Fruit fly (Drosophila melanogaster) whole organism, embryonic: ENCODE results near the gene CG1951.
A peak's percentile ranks its signal among the peaks of the same experiment; 100 is the strongest.

Experiments
- Awh ChIP-seq: fragments of 200-800 bp; sonication (Bioruptor generic); IDR thresholded peaks from 2 replicates; pipeline ENCODE4, ENCODE4 v1.3.6; 2022; ENCODE audit warnings: missing biosample characterization, missing genetic modification characterization
- CG1024 ChIP-seq: fragments of 200-800 bp; sonication (Bioruptor generic); IDR thresholded peaks from 2 replicates; pipeline ENCODE4 v1.3.6; 2022; ENCODE audit warnings: missing biosample characterization, missing genetic modification characterization
- CG10274 ChIP-seq: fragments of 200-800 bp; sonication (Bioruptor generic); optimal IDR thresholded peaks from 3 replicates; lab custom pipeline; 2017; ENCODE audit warnings: missing biosample characterization, mild to moderate bottlenecking, missing genetic modification characterization
- CG10654 ChIP-seq: fragments of 200-800 bp; sonication (Bioruptor generic); optimal IDR thresholded peaks from 2 replicates; lab custom pipeline; 2016; ENCODE audit warnings: missing biosample characterization, missing genetic modification characterization
- CG11456 ChIP-seq: fragments of 200-800 bp; sonication (Bioruptor generic); IDR thresholded peaks from 3 replicates; pipeline ENCODE4 v1.3.6; 2022; ENCODE audit warnings: missing biosample characterization, missing genetic modification characterization
- CG12155 ChIP-seq: fragments of 200-800 bp; sonication (Bioruptor generic); optimal IDR thresholded peaks from 3 replicates; lab custom pipeline; 2016; ENCODE audit warnings: missing biosample characterization, missing genetic modification characterization
- CG15601 ChIP-seq: fragments of 200-800 bp; sonication (Bioruptor generic); optimal IDR thresholded peaks from 3 replicates; lab custom pipeline; 2019; ENCODE audit warnings: missing biosample characterization, mild to moderate bottlenecking, missing genetic modification characterization, moderate library complexity
- CG1602 ChIP-seq: fragments of 200-800 bp; sonication (Bioruptor generic); optimal IDR thresholded peaks from 3 replicates; lab custom pipeline; 2016; ENCODE audit warnings: missing biosample characterization, missing genetic modification characterization
- CG30403 ChIP-seq: fragments of 200-800 bp; sonication (Bioruptor generic); optimal IDR thresholded peaks from 3 replicates; lab custom pipeline; 2016; ENCODE audit warnings: missing biosample characterization, missing genetic modification characterization
- CG3163 ChIP-seq: fragments of 200-800 bp; sonication (Bioruptor generic); optimal IDR thresholded peaks from 3 replicates; lab custom pipeline; 2016; ENCODE audit warnings: missing biosample characterization, missing genetic modification characterization
- CG43689 ChIP-seq: fragments of 200-800 bp; sonication (Bioruptor generic); IDR thresholded peaks from 2 replicates; pipeline ENCODE4 v1.3.6; 2022; ENCODE audit warnings: missing biosample characterization, missing genetic modification characterization
- CG4854 ChIP-seq: fragments of 200-800 bp; sonication (Bioruptor generic); optimal IDR thresholded peaks from 2 replicates; lab custom pipeline; 2016; ENCODE audit warnings: missing biosample characterization, missing genetic modification characterization, inconsistent platforms
- CG6272 ChIP-seq: fragments of 200-800 bp; sonication (Bioruptor generic); IDR thresholded peaks from 2 replicates; pipeline ENCODE4 v1.3.6; 2022; ENCODE audit warnings: missing biosample characterization, missing genetic modification characterization
- CG7987 ChIP-seq: fragments of 200-800 bp; sonication (Bioruptor generic); optimal IDR thresholded peaks from 2 replicates; lab custom pipeline; 2018; ENCODE audit warnings: missing biosample characterization, mild to moderate bottlenecking, missing genetic modification characterization, moderate library complexity
- CG9727 ChIP-seq: fragments of 200-800 bp; sonication (Bioruptor generic); optimal IDR thresholded peaks from 3 replicates; lab custom pipeline; 2017; ENCODE audit warnings: missing biosample characterization, mild to moderate bottlenecking, missing genetic modification characterization
- CG9817 ChIP-seq: fragments of 200-800 bp; sonication (Bioruptor generic); optimal IDR thresholded peaks from 2 replicates; lab custom pipeline; 2018; ENCODE audit warnings: missing biosample characterization, mild to moderate bottlenecking, missing genetic modification characterization, moderate library complexity
- CHES-1-like ChIP-seq: fragments of 200-800 bp; sonication (Bioruptor generic); optimal IDR thresholded peaks from 2 replicates; lab custom pipeline; 2016; ENCODE audit warnings: missing biosample characterization, missing genetic modification characterization
- Camta ChIP-seq: fragments of 200-800 bp; sonication (Bioruptor generic); optimal IDR thresholded peaks from 2 replicates; lab custom pipeline; 2016; ENCODE audit warnings: missing biosample characterization, missing genetic modification characterization
- Chrac-16 ChIP-seq: fragments of 200-800 bp; sonication (Bioruptor generic); optimal IDR thresholded peaks from 3 replicates; lab custom pipeline; 2016; ENCODE audit warnings: missing biosample characterization, missing genetic modification characterization
- Dad ChIP-seq: fragments of 200-800 bp; sonication (Bioruptor generic); optimal IDR thresholded peaks from 3 replicates; lab custom pipeline; 2016; ENCODE audit warnings: missing biosample characterization, missing genetic modification characterization
- Dll ChIP-seq: fragments of 200-800 bp; sonication (Bioruptor generic); IDR thresholded peaks from 4 replicates; pipeline ENCODE4 v1.3.6; 2022; ENCODE audit warnings: missing biosample characterization, missing genetic modification characterization; ENCODE audit not compliant: partially characterized antibody
- Doc3 ChIP-seq: fragments of 200-800 bp; sonication (Bioruptor generic); IDR thresholded peaks from 3 replicates; pipeline ENCODE4 v1.3.6; 2022; ENCODE audit warnings: missing biosample characterization, missing genetic modification characterization; ENCODE audit not compliant: partially characterized antibody
- E2f2 ChIP-seq: fragments of 200-800 bp; sonication (Bioruptor generic); IDR thresholded peaks from 2 replicates; pipeline ENCODE4 v1.3.6; 2022; ENCODE audit warnings: missing biosample characterization, missing genetic modification characterization
- Fer2 ChIP-seq: fragments of 200-800 bp; sonication (Bioruptor generic); optimal IDR thresholded peaks from 2 replicates; lab custom pipeline; 2018; ENCODE audit warnings: missing biosample characterization, mild to moderate bottlenecking, missing genetic modification characterization, moderate library complexity
- H15 ChIP-seq: fragments of 200-800 bp; sonication (Bioruptor generic); IDR thresholded peaks from 3 replicates; pipeline ENCODE4 v1.3.6; 2022; ENCODE audit warnings: missing biosample characterization, missing genetic modification characterization
- HLHmδ ChIP-seq: fragments of 200-800 bp; sonication (Bioruptor generic); optimal IDR thresholded peaks from 2 replicates; lab custom pipeline; 2018; ENCODE audit warnings: missing biosample characterization, mild to moderate bottlenecking, missing genetic modification characterization, moderate library complexity
- HmgZ ChIP-seq: fragments of 200-800 bp; sonication (Bioruptor generic); optimal IDR thresholded peaks from 2 replicates; lab custom pipeline; 2018; ENCODE audit warnings: missing biosample characterization, mild to moderate bottlenecking, missing genetic modification characterization
- Optix ChIP-seq: fragments of 200-800 bp; sonication (Bioruptor generic); IDR thresholded peaks from 3 replicates; pipeline ENCODE4 v1.3.6; 2022; ENCODE audit warnings: missing biosample characterization, missing genetic modification characterization
- Sin3A ChIP-seq: fragments of >200 bp; optimal IDR thresholded peaks from 2 replicates; lab custom pipeline; 2018
- Six4 ChIP-seq: fragments of 200-800 bp; sonication (Bioruptor generic); optimal IDR thresholded peaks from 2 replicates; lab custom pipeline; 2016; ENCODE audit warnings: missing biosample characterization, missing genetic modification characterization
- Xrp1 ChIP-seq: fragments of 200-800 bp; sonication (Bioruptor generic); IDR thresholded peaks from 2 replicates; pipeline ENCODE4 v1.3.6; 2022; ENCODE audit warnings: missing biosample characterization, missing genetic modification characterization
- YL-1 ChIP-seq: fragments of 200-800 bp; sonication (Bioruptor generic); optimal IDR thresholded peaks from 3 replicates; lab custom pipeline; 2017; ENCODE audit warnings: missing biosample characterization, mild to moderate bottlenecking, missing genetic modification characterization
- bowl ChIP-seq: fragments of 200-800 bp; sonication (Bioruptor generic); IDR thresholded peaks from 2 replicates; pipeline ENCODE4 v1.3.6; 2022; ENCODE audit warnings: missing biosample characterization, missing genetic modification characterization
- chinmo ChIP-seq: fragments of 200-800 bp; sonication (Bioruptor generic); IDR thresholded peaks from 4 replicates; pipeline ENCODE4 v1.3.6; 2022; ENCODE audit warnings: missing biosample characterization, missing genetic modification characterization; ENCODE audit not compliant: partially characterized antibody
- danr ChIP-seq: fragments of 200-800 bp; sonication (Bioruptor generic); IDR thresholded peaks from 2 replicates; pipeline ENCODE4 v1.3.6; 2022; ENCODE audit warnings: missing biosample characterization, missing genetic modification characterization
- gro ChIP-seq: fragments of 200-800 bp; sonication (Bioruptor generic); optimal IDR thresholded peaks from 2 replicates; lab custom pipeline; 2016; ENCODE audit warnings: missing biosample characterization, missing genetic modification characterization
- gt ChIP-seq: fragments of 200-800 bp; sonication (Bioruptor generic); IDR thresholded peaks from 2 replicates; pipeline ENCODE4 v1.3.6; 2022; ENCODE audit warnings: missing biosample characterization, missing genetic modification characterization
- jumu ChIP-seq: fragments of 200-800 bp; sonication (Bioruptor generic); optimal IDR thresholded peaks from 3 replicates; lab custom pipeline; 2016; ENCODE audit warnings: missing biosample characterization, missing genetic modification characterization
- lilli ChIP-seq: fragments of 200-800 bp; sonication (Bioruptor generic); optimal IDR thresholded peaks from 3 replicates; lab custom pipeline; 2016; ENCODE audit warnings: missing biosample characterization, missing genetic modification characterization
- lola ChIP-seq, 3 experiments: fragments of >200 bp in 2 of 3; fragments of 200-800 bp in 1 of 3; sonication (Bioruptor generic) in 1 of 3; optimal IDR thresholded peaks; 2 replicates each; lab custom pipeline; 2017 to 2019; ENCODE audit warnings: missing biosample characterization in 3 of 3, missing genetic modification characterization in 3 of 3, mild to moderate bottlenecking in 1 of 3, moderate library complexity in 1 of 3
- onecut ChIP-seq: fragments of 200-800 bp; sonication (Bioruptor generic); IDR thresholded peaks from 2 replicates; pipeline ENCODE4 v1.3.6; 2022; ENCODE audit warnings: missing biosample characterization, missing genetic modification characterization
- org-1 ChIP-seq: fragments of 200-800 bp; sonication (Bioruptor generic); optimal IDR thresholded peaks from 2 replicates; lab custom pipeline; 2017; ENCODE audit warnings: missing biosample characterization, missing genetic modification characterization
- phol ChIP-seq: fragments of 200-800 bp; sonication (Bioruptor generic); optimal IDR thresholded peaks from 3 replicates; lab custom pipeline; 2018; ENCODE audit warnings: missing biosample characterization, mild to moderate bottlenecking, missing genetic modification characterization, moderate library complexity
- pzg ChIP-seq: fragments of 200-800 bp; sonication (Bioruptor generic); optimal IDR thresholded peaks from 3 replicates; lab custom pipeline; 2018; ENCODE audit warnings: missing biosample characterization, mild to moderate bottlenecking, missing genetic modification characterization, moderate library complexity
- repo ChIP-seq: fragments of 200-800 bp; sonication (Bioruptor generic); optimal IDR thresholded peaks from 2 replicates; lab custom pipeline; 2016; ENCODE audit warnings: missing biosample characterization, missing genetic modification characterization
- salm ChIP-seq: fragments of 200-800 bp; sonication (Bioruptor generic); optimal IDR thresholded peaks from 2 replicates; lab custom pipeline; 2018; ENCODE audit warnings: missing biosample characterization, mild to moderate bottlenecking, missing genetic modification characterization
- sens ChIP-seq: fragments of 200-800 bp; sonication (Bioruptor generic); peaks from one replicate; lab custom pipeline; 2016; ENCODE audit warnings: missing biosample characterization, missing genetic modification characterization
- sqz ChIP-seq: fragments of 200-800 bp; sonication (Bioruptor generic); optimal IDR thresholded peaks from 3 replicates; lab custom pipeline; 2018; ENCODE audit warnings: missing biosample characterization, mild to moderate bottlenecking, missing genetic modification characterization
- sug ChIP-seq: fragments of 200-800 bp; optimal IDR thresholded peaks from 2 replicates; lab custom pipeline; 2019; ENCODE audit warnings: missing biosample characterization, mild to moderate bottlenecking, missing genetic modification characterization, moderate library complexity
- twi ChIP-seq: fragments of 200-800 bp; optimal IDR thresholded peaks from 2 replicates; lab custom pipeline; 2019; ENCODE audit warnings: missing biosample characterization, mild to moderate bottlenecking, missing genetic modification characterization, moderate library complexity
- zen2 ChIP-seq: fragments of 200-800 bp; sonication (Bioruptor generic); IDR thresholded peaks from 3 replicates; pipeline ENCODE4 v1.3.6; 2022; ENCODE audit warnings: missing biosample characterization, missing genetic modification characterization; ENCODE audit not compliant: partially characterized antibody

Gene CG1951

dm6 chr3R:29063207-29063920 lies 36.3 kb downstream of the CG1951 start (continued):
- TF ChIP-seq Awh (GFP tag; lab: Robert Waterston, UW) (no peak), CG11456 (GFP tag; lab: Robert Waterston, UW) (no peak), Fer2 (tag; lab: Kevin White, UChicago) (peak; percentile 81), Doc3 (GFP tag; lab: Robert Waterston, UW) (no peak), twi (tag; lab: Kevin White, UChicago) (peak; percentile 8), Chrac-16 (GFP tag; lab: Kevin White, UChicago) (peak; percentile 62), CG4854 (GFP tag; lab: Kevin White, UChicago) (peak; percentile 48), Optix (GFP tag; lab: Robert Waterston, UW) (no peak), CG12155 (peak; percentile 59), phol (tag; lab: Kevin White, UChicago) (peak; percentile 84), bowl (no peak), HmgZ (tag; lab: Kevin White, UChicago) (peak; percentile 13), CG9817 (peak; percentile 85), gro (GFP tag; lab: Kevin White, UChicago) (peak; percentile 63), CG43689 (no peak), Xrp1 (GFP tag; lab: Robert Waterston, UW) (no peak), chinmo (no peak), CG6272 (GFP tag; lab: Robert Waterston, UW) (peak; percentile 79), salm (tag; lab: Kevin White, UChicago) (no peak), CG15601 (tag; lab: Kevin White, UChicago) (peak; percentile 61), CG30403 (peak; percentile 78), lola (GFP tag; optimal IDR thresholded peaks at IDR 0.05; lab: Kevin White, UChicago) (peak in 1 of 3 experiments; percentile 76), CG1602 (GFP tag; lab: Kevin White, UChicago) (peak; percentile 39), Dad (GFP tag; lab: Kevin White, UChicago) (peak; percentile 31), E2f2 (no peak), CG7987 (peak; percentile 33), repo (no peak), Camta (GFP tag; lab: Kevin White, UChicago) (no peak), Six4 (GFP tag; lab: Kevin White, UChicago) (peak; percentile 39), Dll (GFP tag; lab: Robert Waterston, UW) (no peak), gt (GFP tag; lab: Robert Waterston, UW) (no peak), pzg (peak; percentile 58), H15 (GFP tag; lab: Robert Waterston, UW) (no peak), Sin3A (lab: Kevin White, UChicago) (peak; percentile 40), sug (peak; percentile 70), CHES-1-like (GFP tag; lab: Kevin White, UChicago) (no peak), CG3163 (peak; percentile 24), CG9727 (peak; percentile 83), HLHmδ (GFP tag; lab: Kevin White, UChicago) (peak; percentile 31), CG10654 (peak; percentile 41), lilli (GFP tag; lab: Kevin White, UChicago) (peak; percentile 72), YL-1 (GFP tag; lab: Kevin White, UChicago) (peak; percentile 59), org-1 (peak; percentile 49), CG1024 (GFP tag; lab: Robert Waterston, UW) (no peak), zen2 (GFP tag; lab: Robert Waterston, UW) (no peak), jumu (GFP tag; lab: Kevin White, UChicago) (peak; percentile 2), onecut (GFP tag; lab: Robert Waterston, UW) (no peak; the same call in 1 of the 2 replicates), sens (GFP tag; lab: Kevin White, UChicago) (peak; percentile 95), CG10274 (GFP tag; lab: Kevin White, UChicago) (peak; percentile 21), danr (no peak), sqz (GFP tag; lab: Kevin White, UChicago) (peak; percentile 41)
